Worm (Caenorhabditis elegans): ENCODE measurements around the gene C56G2.4.

DNA sequence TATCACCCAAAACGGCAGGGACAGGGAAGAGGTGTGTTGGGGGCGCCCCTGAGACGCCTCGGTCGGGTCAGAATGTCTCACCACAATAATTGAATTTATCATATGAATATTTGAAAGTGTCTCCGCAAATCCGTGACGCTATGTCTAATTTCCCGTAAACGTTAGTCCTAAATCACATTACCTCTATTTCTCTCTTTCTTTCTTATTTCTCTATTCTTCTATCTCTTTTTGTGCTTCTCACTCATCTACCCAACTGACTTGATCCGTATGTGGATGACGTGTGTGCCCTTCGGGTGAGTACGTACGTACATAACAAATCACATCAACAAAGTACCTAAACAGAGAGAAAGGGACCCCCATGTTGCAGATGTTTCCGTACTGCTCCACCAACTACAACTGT lies 14.2 kb upstream of the C56G2.4 start:
- TF ChIP-seq dao-5 (tag; optimal IDR thresholded peaks at IDR 0.05): no peak
- no peak for TF ChIP-seq W03F9.2 (tag; optimal IDR thresholded peaks at IDR 0.05)
